Fruit fly (Drosophila melanogaster) Kc167 (cell line): Measurements from ENCODE around the gene CG11898.

Source experiments
- Myc ChIP-seq: fragments of >200 bp; optimal IDR thresholded peaks from 2 replicates; lab custom pipeline; 2017; ENCODE audit warnings: missing external identifiers
- Sin3A ChIP-seq: fragments of >200 bp; optimal IDR thresholded peaks from 2 replicates; lab custom pipeline; 2018; ENCODE audit warnings: missing external identifiers
- h ChIP-seq: fragments of >200 bp; optimal IDR thresholded peaks from 3 replicates; lab custom pipeline; 2018; ENCODE audit warnings: missing external identifiers
- insv ChIP-seq: fragments of >200 bp; optimal IDR thresholded peaks from 3 replicates; lab custom pipeline; 2018; ENCODE audit warnings: missing external identifiers
- psq ChIP-seq: fragments of >200 bp; optimal IDR thresholded peaks from 2 replicates; lab custom pipeline; 2017; ENCODE audit warnings: missing external identifiers
- ttk ChIP-seq: sonication (Bioruptor generic); optimal IDR thresholded peaks from 2 replicates; lab custom pipeline; 2017; ENCODE audit warnings: missing external identifiers

Gene CG11898

dm6 chr3R:29151621-29152092, 13.8 kb upstream of the CG11898 start, which contains the start of gene eIF2D:
Gene eIF2D (minus strand): TSS chr3R:29151794.
- TF ChIP-seq ttk (no peak), Myc (no peak), psq (lab: Kevin White, UChicago) (no peak), insv (lab: Kevin White, UChicago) (no peak), h (lab: Kevin White, UChicago) (no peak), Sin3A (no peak)

dm6 chr3R:29153197-29153644, 12.2 kb upstream of the CG11898 start, which contains the start of the genes Slbp and Rpn2:
Gene Slbp (minus strand): TSS chr3R:29153266.
Gene Rpn2 (plus strand): TSS chr3R:29153524.
- TF ChIP-seq h (lab: Kevin White, UChicago) (no peak), psq (lab: Kevin White, UChicago) (no peak), Sin3A (no peak), insv (lab: Kevin White, UChicago) (no peak), Myc (no peak), ttk (no peak)

dm6 chr3R:29157418-29158398, 7.7 kb upstream of the CG11898 start, which contains the start of gene rdog:
Gene rdog (plus strand): TSS chr3R:29158122.
- TF ChIP-seq psq (lab: Kevin White, UChicago): no peak
- no peak for TF ChIP-seq Myc
- TF ChIP-seq h (lab: Kevin White, UChicago): no peak
- TF ChIP-seq insv (lab: Kevin White, UChicago): no peak
- TF ChIP-seq Sin3A: no peak
- TF ChIP-seq ttk: no peak

dm6 chr3R:29158721-29159120, 6.7 kb upstream of the CG11898 start:
- TF ChIP-seq insv (lab: Kevin White, UChicago) (no peak), Myc (no peak), h (lab: Kevin White, UChicago) (no peak), Sin3A (no peak), psq (lab: Kevin White, UChicago) (no peak), ttk (no peak)

dm6 chr3R:29159620-29160019, 5.8 kb upstream of the CG11898 start:
- TF ChIP-seq Myc (no peak), h (lab: Kevin White, UChicago) (no peak), ttk (no peak), Sin3A (no peak), psq (lab: Kevin White, UChicago) (no peak), insv (lab: Kevin White, UChicago) (no peak)

- TF ChIP-seq h (lab: Kevin White, UChicago): no peak
- TF ChIP-seq Sin3A: no peak
- no peak for TF ChIP-seq insv (lab: Kevin White, UChicago)
- no peak for TF ChIP-seq psq (lab: Kevin White, UChicago)
- TF ChIP-seq Myc: no peak
- TF ChIP-seq ttk: no peak
Measured at dm6 chr3R:29190984-29191383, 25.5 kb downstream of the CG11898 start.

- no peak for TF ChIP-seq h (lab: Kevin White, UChicago)
- no peak for TF ChIP-seq ttk
- no peak for TF ChIP-seq psq (lab: Kevin White, UChicago)
- TF ChIP-seq Myc: no peak
- TF ChIP-seq insv (lab: Kevin White, UChicago): no peak
- no peak for TF ChIP-seq Sin3A
Measured at dm6 chr3R:29194957-29195356, 29.5 kb downstream of the CG11898 start, which contains the start of gene jus. Gene jus (minus strand): TSS chr3R:29194994.

- no peak for TF ChIP-seq insv (lab: Kevin White, UChicago)
- no peak for TF ChIP-seq ttk
- TF ChIP-seq Sin3A: no peak
- no peak for TF ChIP-seq psq (lab: Kevin White, UChicago)
Measured at dm6 chr3R:29196967-29197611, 31.6 kb downstream of the CG11898 start, which contains the start of gene CG14515. Gene CG14515 (plus strand): TSS chr3R:29197556.

dm6 chr3R:29198299-29198698, 32.9 kb downstream of the CG11898 start:
- no peak for TF ChIP-seq insv (lab: Kevin White, UChicago)
- no peak for TF ChIP-seq psq (lab: Kevin White, UChicago)
- no peak for TF ChIP-seq h (lab: Kevin White, UChicago)
- TF ChIP-seq Myc: no peak
- no peak for TF ChIP-seq Sin3A
- no peak for TF ChIP-seq ttk

dm6 chr3R:29199807-29200693, 34.6 kb downstream of the CG11898 start, which contains the start of gene CG11899:
Gene CG11899 (plus strand): TSS chr3R:29200454.
- TF ChIP-seq ttk (no peak), insv (lab: Kevin White, UChicago) (no peak), psq (lab: Kevin White, UChicago) (no peak), Sin3A (no peak), Myc (no peak), h (lab: Kevin White, UChicago) (no peak)

- TF ChIP-seq h (lab: Kevin White, UChicago) (no peak), insv (lab: Kevin White, UChicago) (no peak), ttk (no peak), Myc (no peak), psq (lab: Kevin White, UChicago) (no peak), Sin3A (no peak)
Measured at dm6 chr3R:29202418-29202817, 37.0 kb downstream of the CG11898 start, which contains the start of gene Mesh1. Gene Mesh1 (minus strand): TSS chr3R:29202525.
